Worm (Caenorhabditis elegans): ENCODE data around the gene Y43C5A.3.

The Y43C5A.3 gene

DNA sequence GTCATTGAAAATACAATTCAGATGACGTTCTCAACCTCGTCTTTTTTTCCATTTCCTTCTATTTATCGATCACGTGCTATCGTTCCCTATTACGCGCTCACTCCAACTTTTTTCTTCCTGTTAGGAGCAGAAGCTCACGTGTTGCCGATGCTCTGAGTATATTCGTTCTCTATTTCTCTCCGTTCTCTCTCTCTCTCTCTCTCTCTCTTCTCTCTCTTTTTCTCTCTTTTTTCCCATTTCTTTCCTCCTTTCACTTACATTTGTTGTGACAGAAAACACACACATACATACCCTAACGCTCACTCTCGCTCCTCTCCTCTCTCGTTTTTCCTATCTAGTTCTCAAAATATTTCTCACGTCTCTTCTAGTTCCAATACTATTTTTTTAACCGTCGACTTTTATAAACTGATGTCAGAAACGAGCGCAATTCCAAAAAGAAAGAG, 21.5 kb upstream of the Y43C5A.3 start (continued):
- no peak for TF ChIP-seq ceh-79 (tag; optimal IDR thresholded peaks at IDR 0.05)
- TF ChIP-seq Y95B8A.8 (GFP tag; IDR thresholded peaks at IDR 0.05), result no peak
- peak; percentile 63 for TF ChIP-seq snpc-4 (GFP tag; optimal IDR thresholded peaks at IDR 0.05)
- TF ChIP-seq snpc-4 (tag; optimal IDR thresholded peaks at IDR 0.05), result peak in 2 of 4 experiments; percentile 55 to 56
- 0 out of 2 replicates have a peak, but pooled peaks have one; percentile 28 for TF ChIP-seq ekl-4 (GFP tag; IDR thresholded peaks at IDR 0.05)
- TF ChIP-seq K12H6.12 (tag; optimal IDR thresholded peaks at IDR 0.05), result peak; percentile 93
- no peak for TF ChIP-seq rpc-1 (optimal IDR thresholded peaks at IDR 0.05)
- TF ChIP-seq rpc-1 (tag; optimal IDR thresholded peaks at IDR 0.05), result no peak
- TF ChIP-seq efl-1 (GFP tag; optimal IDR thresholded peaks at IDR 0.05), result no peak
- TF ChIP-seq let-526 (GFP tag; IDR thresholded peaks at IDR 0.05), result peak; percentile 33; the same call in 1 of the 2 replicates
- peak in 2 of 3 experiments; percentile 32 to 80 for TF ChIP-seq lin-35 (GFP tag; optimal IDR thresholded peaks at IDR 0.05)
- no peak for TF ChIP-seq snpc-3.4 (tag; optimal IDR thresholded peaks at IDR 0.05)
- peak; percentile 46 for TF ChIP-seq F22D6.2 (tag; optimal IDR thresholded peaks at IDR 0.05)
- TF ChIP-seq mel-28 (tag; optimal IDR thresholded peaks at IDR 0.05; ENCODE audit: borderline replicate concordance), result no peak
- TF ChIP-seq ztf-3 (GFP tag; optimal IDR thresholded peaks at IDR 0.05), result peak; percentile 60
- no peak for TF ChIP-seq ztf-6 (GFP tag; IDR thresholded peaks at IDR 0.05)
- TF ChIP-seq tbx-9 (tag; optimal IDR thresholded peaks at IDR 0.05; ENCODE audit: borderline replicate concordance), result no peak
- no peak for TF ChIP-seq ceh-58 (GFP tag; IDR thresholded peaks at IDR 0.05)
- TF ChIP-seq egl-18 (GFP tag; IDR thresholded peaks at IDR 0.05), result no peak
- TF ChIP-seq attf-5 (GFP tag; optimal IDR thresholded peaks at IDR 0.05), result peak; percentile 93
- no peak for TF ChIP-seq B0019.2 (GFP tag; conservative IDR thresholded peaks at IDR 0.05)
- no peak for TF ChIP-seq unc-130 (GFP tag; optimal IDR thresholded peaks at IDR 0.05)
- peak; percentile 89 for TF ChIP-seq chd-7 (tag; optimal IDR thresholded peaks at IDR 0.05)
- TF ChIP-seq egrh-3 (GFP tag; IDR thresholded peaks at IDR 0.05), result peak; percentile 76
- no peak for TF ChIP-seq madf-8 (GFP tag; conservative IDR thresholded peaks at IDR 0.05)
- TF ChIP-seq hlh-12 (tag; optimal IDR thresholded peaks at IDR 0.05), result no peak
- no peak for TF ChIP-seq Y79H2A.3 (GFP tag; conservative IDR thresholded peaks at IDR 0.05)
- TF ChIP-seq bed-2 (GFP tag; IDR thresholded peaks at IDR 0.05), result no peak
- TF ChIP-seq ceh-91 (GFP tag; IDR thresholded peaks at IDR 0.05), result no peak
- TF ChIP-seq lag-1 (GFP tag; IDR thresholded peaks at IDR 0.05), result no peak
- no peak for TF ChIP-seq nhr-27 (tag; optimal IDR thresholded peaks at IDR 0.05)
- TF ChIP-seq snpc-1.3 (tag; optimal IDR thresholded peaks at IDR 0.05; ENCODE audit: insufficient read depth), result no peak
- TF ChIP-seq atf-7 (tag; optimal IDR thresholded peaks at IDR 0.05), result peak; percentile 93
- TF ChIP-seq ceh-27 (GFP tag; optimal IDR thresholded peaks at IDR 0.05), result peak; percentile 72
- TF ChIP-seq ZK185.1 (tag; optimal IDR thresholded peaks at IDR 0.05; ENCODE audit: poor library complexity, severe bottlenecking), result peak; percentile 32
- peak; percentile 61 for TF ChIP-seq ztf-22 (GFP tag; optimal IDR thresholded peaks at IDR 0.05)
- TF ChIP-seq madf-3 (GFP tag; IDR thresholded peaks at IDR 0.05), result no peak
- TF ChIP-seq F57C9.4 (tag; optimal IDR thresholded peaks at IDR 0.05), result no peak
- TF ChIP-seq hmg-20 (GFP tag; IDR thresholded peaks at IDR 0.05), result no peak
- no peak for TF ChIP-seq hlh-26 (GFP tag; conservative IDR thresholded peaks at IDR 0.05)
- peak; percentile 50; the same call in 1 of the 2 replicates for TF ChIP-seq cebp-1 (GFP tag; IDR thresholded peaks at IDR 0.05)
- peak; percentile 89 for TF ChIP-seq cebp-1 (tag; optimal IDR thresholded peaks at IDR 0.05)
- no peak for TF ChIP-seq sea-2 (GFP tag; IDR thresholded peaks at IDR 0.05)
- no peak for TF ChIP-seq Y56A3A.18 (GFP tag; IDR thresholded peaks at IDR 0.05)
- TF ChIP-seq Y53G8AR.9 (GFP tag; conservative IDR thresholded peaks at IDR 0.05), result peak; percentile 71
- no peak for TF ChIP-seq T26A5.8 (tag; optimal IDR thresholded peaks at IDR 0.05)
- no peak for TF ChIP-seq nfya-1 (tag; optimal IDR thresholded peaks at IDR 0.05; ENCODE audit: borderline replicate concordance, insufficient read depth)
- TF ChIP-seq attf-3 (GFP tag; conservative IDR thresholded peaks at IDR 0.05), result 0 out of 2 replicates have a peak, but pooled peaks have one; percentile 33
- no peak for TF ChIP-seq lsl-1 (GFP tag; optimal IDR thresholded peaks at IDR 0.05)

All from whole organism, young adult.